Worm (Caenorhabditis elegans) whole organism, early embryonic: ENCODE results near the gene egas-2.

Experiments used
- B0310.2 ChIP-seq: sonication (generic microtip); optimal IDR thresholded peaks from 2 replicates; lab custom pipeline; 2016; ENCODE audit warnings: mild to moderate bottlenecking, missing genetic modification characterization, missing compliant biosample characterization
- F13C5.2 ChIP-seq: sonication (generic microtip); optimal IDR thresholded peaks from 2 replicates; lab custom pipeline; 2017; ENCODE audit warnings: mild to moderate bottlenecking, missing genetic modification characterization, inconsistent platforms, missing compliant biosample characterization
- aly-1 ChIP-seq: sonication (generic microtip); optimal IDR thresholded peaks from 2 replicates; lab custom pipeline; 2016; ENCODE audit warnings: missing genetic modification characterization, missing compliant biosample characterization
- ama-1 ChIP-seq: fragments of 150-350 bp; optimal IDR thresholded peaks from 2 replicates; lab custom pipeline; 2014
- hmg-4 ChIP-seq: fragments of 200-800 bp; sonication (Bioruptor generic); optimal IDR thresholded peaks from 2 replicates; lab custom pipeline; 2018; ENCODE audit warnings: mild to moderate bottlenecking, missing genetic modification characterization, missing compliant biosample characterization
- pes-1 ChIP-seq: fragments of 200-800 bp; sonication (Bioruptor generic); IDR thresholded peaks from 2 replicates; pipeline ENCODE4 v1.3.6; 2022; ENCODE audit warnings: missing genetic modification reagents, missing genetic modification characterization, missing compliant biosample characterization
- sea-1 ChIP-seq: fragments of 200-800 bp; sonication (Bioruptor generic); conservative IDR thresholded peaks from 2 replicates; pipeline ENCODE4 v1.3.6; 2022; ENCODE audit warnings: missing genetic modification characterization, missing compliant biosample characterization
- tbx-37 ChIP-seq: fragments of 200-800 bp; sonication (Bioruptor generic); conservative IDR thresholded peaks from 2 replicates; pipeline ENCODE4 v1.3.6; 2022; ENCODE audit warnings: missing genetic modification reagents, missing genetic modification characterization, missing compliant biosample characterization

DNA sequence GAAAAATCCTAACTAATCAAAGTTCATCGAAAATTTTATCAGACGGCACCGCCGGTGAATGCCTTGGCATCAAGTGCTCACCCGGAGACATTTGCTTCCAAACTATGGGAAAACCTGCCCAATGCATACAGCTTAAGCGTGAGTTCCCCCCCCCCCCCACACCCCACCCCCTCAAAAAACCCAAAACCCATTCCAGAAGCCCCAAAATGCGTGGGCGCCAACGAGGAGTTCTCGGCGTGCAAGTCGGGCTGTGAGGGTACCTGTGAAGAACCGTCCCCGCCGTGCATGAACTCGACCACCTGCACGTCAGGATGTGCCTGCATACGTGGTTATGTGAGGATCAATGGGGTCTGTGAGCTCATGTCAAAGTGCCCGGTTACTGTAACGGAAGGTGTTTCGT is 24.2 kb downstream of the egas-2 start:
- TF ChIP-seq ama-1 (lab: Kevin White, UChicago) (no peak), B0310.2 (tag; lab: Kevin White, UChicago) (no peak), sea-1 (GFP tag; lab: Robert Waterston, UW) (no peak), tbx-37 (GFP tag; lab: Robert Waterston, UW) (no peak), pes-1 (GFP tag; lab: Robert Waterston, UW) (no peak), F13C5.2 (no peak), hmg-4 (GFP tag; lab: Kevin White, UChicago) (no peak), aly-1 (tag; lab: Kevin White, UChicago) (no peak)
